Worm (Caenorhabditis elegans) whole organism, mixed stage, embryonic: Measurements from ENCODE around the gene C56E6.4.

Experiments
- ces-1 ChIP-seq: fragments of 150-350 bp; optimal IDR thresholded peaks from 2 replicates; lab custom pipeline; 2014; ENCODE audit warnings: missing biosample characterization, missing genetic modification reagents, missing genetic modification characterization
- hlh-1 ChIP-seq: fragments of 150-350 bp; optimal IDR thresholded peaks from 2 replicates; lab custom pipeline; 2014; ENCODE audit warnings: missing biosample characterization, missing genetic modification reagents, missing genetic modification characterization
- lsy-2 ChIP-seq: fragments of 150-350 bp; optimal IDR thresholded peaks from 2 replicates; lab custom pipeline; 2014; ENCODE audit warnings: missing biosample characterization, missing genetic modification characterization
- mab-5 ChIP-seq: fragments of 150-350 bp; optimal IDR thresholded peaks from 2 replicates; lab custom pipeline; 2014; ENCODE audit warnings: missing biosample characterization, missing genetic modification characterization
- nhr-237 ChIP-seq: fragments of 150-350 bp; optimal IDR thresholded peaks from 2 replicates; lab custom pipeline; 2014; ENCODE audit warnings: missing biosample characterization, missing genetic modification characterization
- nhr-76 ChIP-seq: sonication (generic microtip); optimal IDR thresholded peaks from 2 replicates; lab custom pipeline; 2017; ENCODE audit warnings: missing biosample characterization, missing genetic modification characterization
- pha-4 ChIP-seq: fragments of 150-350 bp; optimal IDR thresholded peaks from 2 replicates; lab custom pipeline; 2018; ENCODE audit warnings: missing biosample characterization, missing genetic modification reagents, missing genetic modification characterization
- tbx-8 ChIP-seq: fragments of 200-800 bp; sonication (Bioruptor generic); optimal IDR thresholded peaks from 2 replicates; lab custom pipeline; 2018; ENCODE audit warnings: mild to moderate bottlenecking, missing genetic modification characterization, moderate library complexity, missing compliant biosample characterization
- unc-39 ChIP-seq: fragments of 150-350 bp; optimal IDR thresholded peaks from 2 replicates; lab custom pipeline; 2014; ENCODE audit warnings: missing biosample characterization, missing genetic modification characterization
- unc-62 ChIP-seq: fragments of 150-350 bp; optimal IDR thresholded peaks from 2 replicates; lab custom pipeline; 2014; ENCODE audit warnings: missing biosample characterization, missing genetic modification reagents, missing genetic modification characterization
- ztf-11 ChIP-seq: fragments of 150-350 bp; optimal IDR thresholded peaks from 2 replicates; lab custom pipeline; 2014; ENCODE audit warnings: missing biosample characterization, missing genetic modification characterization

ce11 chrII:6499067-6499466 lies 29.5 kb downstream of the C56E6.4 start, which contains the start of gene twk-49:
- TF ChIP-seq nhr-237 (tag; lab: Kevin White, UChicago) (no peak), nhr-76 (tag; lab: Kevin White, UChicago) (no peak), tbx-8 (GFP tag; lab: Kevin White, UChicago) (no peak), mab-5 (tag; lab: Kevin White, UChicago) (no peak), ces-1 (GFP tag; lab: Kevin White, UChicago) (no peak), pha-4 (tag; lab: Kevin White, UChicago) (no peak), unc-39 (tag; lab: Kevin White, UChicago) (no peak), unc-62 (GFP tag; lab: Kevin White, UChicago) (no peak), ztf-11 (tag; lab: Kevin White, UChicago) (no peak), hlh-1 (no peak), lsy-2 (tag; lab: Kevin White, UChicago) (no peak)
